Worm (Caenorhabditis elegans): ENCODE data around the gene K11D12.7.

DNA sequence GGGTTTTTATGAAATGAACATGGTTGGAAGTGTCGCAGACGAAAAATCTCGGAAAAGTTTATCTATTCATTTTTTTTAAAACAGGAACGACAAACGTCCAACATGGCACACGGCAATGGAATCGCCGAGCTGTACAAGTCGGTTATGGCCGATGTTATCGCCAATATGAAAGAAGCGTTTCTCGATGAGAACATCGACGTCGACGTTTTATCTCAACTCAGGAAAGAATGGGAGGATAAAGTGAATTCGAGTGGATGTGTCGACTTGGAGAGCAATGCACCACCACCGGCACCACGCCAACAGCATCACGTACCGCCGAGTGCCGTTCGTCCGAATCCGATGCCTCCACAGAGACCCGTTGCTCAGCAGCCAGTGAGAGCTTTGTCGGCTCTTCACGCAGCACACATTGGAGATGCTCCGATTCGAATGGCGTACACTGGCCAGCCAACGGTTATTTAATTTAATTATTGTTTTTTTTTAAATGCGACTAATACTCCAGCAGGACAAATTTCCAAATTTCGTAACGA, 13.9 kb upstream of the K11D12.7 start:
- TF ChIP-seq hmbx-1 (tag; optimal IDR thresholded peaks at IDR 0.05) (no peak), scrt-1 (GFP tag; IDR thresholded peaks at IDR 0.05) (no peak), flt-1 (GFP tag; IDR thresholded peaks at IDR 0.05) (no peak), ama-1 (optimal IDR thresholded peaks at IDR 0.05) (no peak), ceh-13 (GFP tag; optimal IDR thresholded peaks at IDR 0.05) (no peak), B0310.2 (tag; optimal IDR thresholded peaks at IDR 0.05) (no peak)

Measured in whole organism, early embryonic.